Worm (Caenorhabditis elegans) whole organism, late embryonic: Measurements from ENCODE around the gene snx-17.

Experiments
- K02D7.2 ChIP-seq: sonication (generic microtip); optimal IDR thresholded peaks from 2 replicates; lab custom pipeline; 2017; ENCODE audit warnings: mild to moderate bottlenecking, missing genetic modification characterization, missing compliant biosample characterization
- K09A11.1 ChIP-seq: sonication (generic microtip); optimal IDR thresholded peaks from 2 replicates; lab custom pipeline; 2017; ENCODE audit warnings: antibody characterized with exemption, mild to moderate bottlenecking, missing genetic modification characterization, missing compliant biosample characterization; ENCODE audit not compliant: insufficient read depth
- T23F11.4 ChIP-seq: fragments of 200-800 bp; sonication (Bioruptor generic); optimal IDR thresholded peaks from 2 replicates; lab custom pipeline; 2018; ENCODE audit warnings: mild to moderate bottlenecking, missing genetic modification characterization, missing compliant biosample characterization
- Y22D7AL.16 ChIP-seq: sonication (generic microtip); optimal IDR thresholded peaks from 2 replicates; lab custom pipeline; 2016; ENCODE audit warnings: missing genetic modification characterization, missing compliant biosample characterization
- ama-1 ChIP-seq: fragments of 150-350 bp; optimal IDR thresholded peaks from 2 replicates; lab custom pipeline; 2014
- ceh-18 ChIP-seq: sonication (generic microtip); optimal IDR thresholded peaks from 2 replicates; lab custom pipeline; 2016; ENCODE audit warnings: missing genetic modification characterization, missing compliant biosample characterization
- ceh-2 ChIP-seq: sonication (generic microtip); optimal IDR thresholded peaks from 2 replicates; lab custom pipeline; 2016; ENCODE audit warnings: missing genotype, missing genetic modification characterization, missing compliant biosample characterization
- ceh-22 ChIP-seq: sonication (generic microtip); optimal IDR thresholded peaks from 2 replicates; lab custom pipeline; 2017; ENCODE audit warnings: missing biosample characterization, missing genetic modification characterization
- ceh-24 ChIP-seq: sonication (generic microtip); optimal IDR thresholded peaks from 2 replicates; lab custom pipeline; 2016; ENCODE audit warnings: mild to moderate bottlenecking, missing genetic modification characterization, missing compliant biosample characterization
- ceh-31 ChIP-seq: sonication (generic microtip); optimal IDR thresholded peaks from 2 replicates; lab custom pipeline; 2016; ENCODE audit warnings: missing genetic modification characterization, missing compliant biosample characterization
- ceh-34 ChIP-seq: sonication (generic microtip); optimal IDR thresholded peaks from 2 replicates; lab custom pipeline; 2016; ENCODE audit warnings: mild to moderate bottlenecking, missing genetic modification characterization, missing compliant biosample characterization
- ceh-45 ChIP-seq: fragments of 200-800 bp; sonication (Bioruptor generic); IDR thresholded peaks from 2 replicates; pipeline ENCODE4 v1.3.6; 2022; ENCODE audit warnings: missing genetic modification reagents, missing genetic modification characterization, missing compliant biosample characterization
- ceh-6 ChIP-seq: fragments of 200-800 bp; sonication (Bioruptor generic); optimal IDR thresholded peaks from 2 replicates; lab custom pipeline; 2018; ENCODE audit warnings: mild to moderate bottlenecking, missing genetic modification characterization, missing compliant biosample characterization
- ceh-9 ChIP-seq: sonication (generic microtip); optimal IDR thresholded peaks from 2 replicates; lab custom pipeline; 2016; ENCODE audit warnings: mild to moderate bottlenecking, missing genetic modification characterization, inconsistent platforms, missing compliant biosample characterization
- dmd-4 ChIP-seq: sonication (generic microtip); optimal IDR thresholded peaks from 2 replicates; lab custom pipeline; 2016; ENCODE audit warnings: borderline replicate concordance, missing genetic modification characterization, missing compliant biosample characterization
- dve-1 ChIP-seq: sonication (generic microtip); optimal IDR thresholded peaks from 2 replicates; lab custom pipeline; 2017; ENCODE audit warnings: antibody characterized with exemption, mild to moderate bottlenecking, missing genetic modification characterization, missing compliant biosample characterization
- ets-4 ChIP-seq: sonication (generic microtip); optimal IDR thresholded peaks from 2 replicates; lab custom pipeline; 2016; ENCODE audit warnings: missing genetic modification characterization, missing compliant biosample characterization
- eyg-1 ChIP-seq: sonication (generic microtip); optimal IDR thresholded peaks from 2 replicates; lab custom pipeline; 2016; ENCODE audit warnings: missing genotype, missing genetic modification characterization, missing compliant biosample characterization
- fax-1 ChIP-seq: sonication (generic microtip); optimal IDR thresholded peaks from 2 replicates; lab custom pipeline; 2016; ENCODE audit warnings: missing genotype, missing genetic modification characterization, missing compliant biosample characterization
- fkh-6 ChIP-seq: sonication (generic microtip); optimal IDR thresholded peaks from 2 replicates; lab custom pipeline; 2016; ENCODE audit warnings: missing genetic modification characterization, missing compliant biosample characterization
- hlh-30 ChIP-seq: sonication (generic microtip); optimal IDR thresholded peaks from 2 replicates; lab custom pipeline; 2017; ENCODE audit warnings: antibody characterized with exemption, missing genetic modification characterization, missing compliant biosample characterization; ENCODE audit not compliant: insufficient read depth
- hlh-6 ChIP-seq: sonication (generic microtip); optimal IDR thresholded peaks from 2 replicates; lab custom pipeline; 2016; ENCODE audit warnings: missing genotype, missing genetic modification characterization, missing compliant biosample characterization
- hlh-8 ChIP-seq: sonication (generic microtip); optimal IDR thresholded peaks from 2 replicates; lab custom pipeline; 2016; ENCODE audit warnings: missing genotype, missing genetic modification characterization, missing compliant biosample characterization
- lim-6 ChIP-seq: sonication (generic microtip); optimal IDR thresholded peaks from 2 replicates; lab custom pipeline; 2016; ENCODE audit warnings: missing genetic modification characterization, missing compliant biosample characterization
- lin-11 ChIP-seq: fragments of 200-800 bp; sonication (Bioruptor generic); optimal IDR thresholded peaks from 2 replicates; lab custom pipeline; 2018; ENCODE audit warnings: mild to moderate bottlenecking, missing genetic modification characterization, missing compliant biosample characterization
- madf-2 ChIP-seq: sonication (generic microtip); optimal IDR thresholded peaks from 2 replicates; lab custom pipeline; 2017; ENCODE audit warnings: missing genetic modification characterization, missing compliant biosample characterization
- nfya-1 ChIP-seq: sonication (generic microtip); optimal IDR thresholded peaks from 2 replicates; lab custom pipeline; 2017; ENCODE audit warnings: missing genetic modification characterization, mild to moderate bottlenecking, missing compliant biosample characterization, antibody characterized with exemption, moderate library complexity
- nhr-232 ChIP-seq: sonication (generic microtip); optimal IDR thresholded peaks from 2 replicates; lab custom pipeline; 2016; ENCODE audit warnings: missing genetic modification characterization, missing compliant biosample characterization
- pag-3 ChIP-seq: sonication (generic microtip); optimal IDR thresholded peaks from 2 replicates; lab custom pipeline; 2016; ENCODE audit warnings: missing compliant biosample characterization, missing genetic modification characterization, borderline replicate concordance
- pat-9 ChIP-seq: fragments of 200-800 bp; sonication (Bioruptor generic); optimal IDR thresholded peaks from 2 replicates; lab custom pipeline; 2018; ENCODE audit warnings: mild to moderate bottlenecking, missing genetic modification characterization, moderate library complexity, missing compliant biosample characterization
- pax-1 ChIP-seq: fragments of 150-350 bp; optimal IDR thresholded peaks from 2 replicates; lab custom pipeline; 2014; ENCODE audit warnings: missing biosample characterization, missing genetic modification characterization
- pha-4 ChIP-seq: fragments of 150-350 bp; optimal IDR thresholded peaks from 2 replicates; lab custom pipeline; 2018; ENCODE audit warnings: missing biosample characterization, missing genetic modification reagents, missing genetic modification characterization
- pqm-1 ChIP-seq: sonication (generic microtip); optimal IDR thresholded peaks from 2 replicates; lab custom pipeline; 2016; ENCODE audit warnings: missing genetic modification characterization, missing compliant biosample characterization
- pros-1 ChIP-seq: fragments of 150-350 bp; optimal IDR thresholded peaks from 2 replicates; lab custom pipeline; 2014; ENCODE audit warnings: missing biosample characterization, missing genetic modification reagents, missing genetic modification characterization
- ref-2 ChIP-seq: sonication (generic microtip); optimal IDR thresholded peaks from 2 replicates; lab custom pipeline; 2016; ENCODE audit warnings: missing genetic modification characterization, missing compliant biosample characterization
- rnt-1 ChIP-seq: sonication (generic microtip); optimal IDR thresholded peaks from 2 replicates; lab custom pipeline; 2016; ENCODE audit warnings: missing genetic modification characterization, missing compliant biosample characterization
- sdc-2 ChIP-seq: sonication (generic microtip); optimal IDR thresholded peaks from 2 replicates; lab custom pipeline; 2016; ENCODE audit warnings: missing genotype, missing genetic modification characterization, missing compliant biosample characterization
- sox-2 ChIP-seq: fragments of 200-800 bp; sonication (Bioruptor generic); IDR thresholded peaks from 2 replicates; pipeline ENCODE4 v1.3.6; 2022; ENCODE audit warnings: missing genetic modification reagents, missing genetic modification characterization, missing compliant biosample characterization
- syd-9 ChIP-seq: sonication (generic microtip); optimal IDR thresholded peaks from 2 replicates; lab custom pipeline; 2016; ENCODE audit warnings: mild to moderate bottlenecking, missing genetic modification characterization, moderate library complexity, missing compliant biosample characterization
- tbx-7 ChIP-seq: sonication (generic microtip); optimal IDR thresholded peaks from 2 replicates; lab custom pipeline; 2016; ENCODE audit warnings: missing genotype, missing genetic modification characterization, missing compliant biosample characterization
- ttx-3 ChIP-seq: sonication (generic microtip); optimal IDR thresholded peaks from 2 replicates; lab custom pipeline; 2016; ENCODE audit warnings: missing genetic modification reagents, missing genetic modification characterization, missing compliant biosample characterization
- unc-3 ChIP-seq, 2 experiments: fragments of 200-800 bp in 1 of 2; sonication (Bioruptor generic) in 1 of 2; sonication (generic microtip) in 1 of 2; conservative IDR thresholded peaks in 1 of 2; optimal IDR thresholded peaks in 1 of 2; 2 replicates each; pipeline versions ENCODE4 v1.3.6 to Lab custom; 2016 to 2022; ENCODE audit warnings: missing compliant biosample characterization in 2 of 2, missing genetic modification characterization in 2 of 2, missing genetic modification reagents in 1 of 2
- unc-55 ChIP-seq: sonication (generic microtip); optimal IDR thresholded peaks from 2 replicates; lab custom pipeline; 2017; ENCODE audit warnings: missing biosample characterization, missing genetic modification reagents, missing genetic modification characterization
- ztf-16 ChIP-seq: sonication (generic microtip); optimal IDR thresholded peaks from 2 replicates; lab custom pipeline; 2017; ENCODE audit warnings: missing genetic modification characterization, missing compliant biosample characterization

Gene snx-17

ce11 chrX:13090665-13091064, 31.4 kb downstream of the snx-17 start, which contains the start of gene R03G8.3:
Gene R03G8.3, plus strand, starts transcription at chrX:13090965.
- TF ChIP-seq ama-1 (lab: Kevin White, UChicago) (no peak), fkh-6 (tag; lab: Kevin White, UChicago) (no peak), nhr-232 (tag; lab: Kevin White, UChicago) (no peak), dve-1 (no peak), ref-2 (no peak), T23F11.4 (no peak), dmd-4 (no peak), unc-55 (no peak), pag-3 (tag; lab: Kevin White, UChicago) (no peak), K09A11.1 (tag; lab: Kevin White, UChicago) (no peak), tbx-7 (tag; lab: Kevin White, UChicago) (no peak), madf-2 (no peak)

DNA sequence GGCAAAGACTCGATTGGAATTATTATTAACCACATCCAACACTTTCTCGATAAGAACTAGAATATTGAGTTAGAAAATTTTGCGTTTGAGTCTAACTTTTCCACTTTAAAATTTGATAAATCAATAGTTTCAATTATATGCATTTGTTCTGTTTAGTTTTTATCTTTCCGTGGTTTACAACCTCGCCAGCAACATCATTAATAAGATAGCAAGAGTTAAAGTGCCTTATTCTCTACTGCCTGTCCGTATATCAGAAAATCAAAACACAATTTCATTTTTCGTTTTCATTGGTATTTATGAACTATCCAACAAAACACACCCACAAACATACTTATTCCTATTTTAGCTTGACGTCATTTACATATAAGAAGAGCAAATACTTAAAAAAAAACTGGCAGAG, 33.6 kb downstream of the snx-17 start:
- TF ChIP-seq hlh-8, result no peak
- TF ChIP-seq pat-9 (tag; lab: Kevin White, UChicago), result no peak
- no peak for TF ChIP-seq eyg-1 (tag; lab: Kevin White, UChicago)
- no peak for TF ChIP-seq nfya-1
- no peak for TF ChIP-seq pha-4 (tag; lab: Kevin White, UChicago)
- no peak for TF ChIP-seq ref-2
- TF ChIP-seq rnt-1 (tag; lab: Kevin White, UChicago), result no peak
- TF ChIP-seq lin-11, result no peak
- no peak for TF ChIP-seq ztf-16 (tag; lab: Kevin White, UChicago)
- no peak for TF ChIP-seq lim-6 (tag; lab: Kevin White, UChicago)
- no peak for TF ChIP-seq ceh-24 (tag; lab: Kevin White, UChicago)
- no peak for TF ChIP-seq ttx-3
- no peak for TF ChIP-seq Y22D7AL.16 (tag; lab: Kevin White, UChicago)
- no peak for TF ChIP-seq sdc-2
- TF ChIP-seq ceh-9 (tag; lab: Kevin White, UChicago), result no peak
- no peak for TF ChIP-seq pqm-1 (tag; lab: Kevin White, UChicago)
- no peak for TF ChIP-seq pros-1
- no peak for TF ChIP-seq ama-1 (lab: Kevin White, UChicago)
- TF ChIP-seq ceh-18 (tag; lab: Kevin White, UChicago), result no peak

ce11 chrX:13084273-13084672, 37.8 kb downstream of the snx-17 start, which contains the start of gene R03G8.1:
Gene R03G8.1, plus strand, starts transcription at chrX:13084573.
- TF ChIP-seq sox-2 (GFP tag; lab: Robert Waterston, UW) (no peak), lin-11 (no peak), ceh-6 (no peak), ceh-24 (tag; lab: Kevin White, UChicago) (no peak), syd-9 (tag; lab: Kevin White, UChicago) (no peak), pax-1 (tag; lab: Kevin White, UChicago) (no peak), nhr-232 (tag; lab: Kevin White, UChicago) (no peak), ets-4 (tag; lab: Kevin White, UChicago) (no peak), ceh-31 (no peak), hlh-30 (tag; lab: Kevin White, UChicago) (no peak), fax-1 (no peak), K09A11.1 (tag; lab: Kevin White, UChicago) (no peak), tbx-7 (tag; lab: Kevin White, UChicago) (no peak)
- TF ChIP-seq, all 69 proteins: peak for 0

- TF ChIP-seq pag-3 (tag; lab: Kevin White, UChicago), result no peak
- TF ChIP-seq ceh-22, result no peak
- no peak for TF ChIP-seq lim-6 (tag; lab: Kevin White, UChicago)
- TF ChIP-seq ceh-9 (tag; lab: Kevin White, UChicago), result no peak
- no peak for TF ChIP-seq nfya-1
- TF ChIP-seq Y22D7AL.16 (tag; lab: Kevin White, UChicago), result no peak
- no peak for TF ChIP-seq eyg-1 (tag; lab: Kevin White, UChicago)
- no peak for TF ChIP-seq hlh-6 (tag; lab: Kevin White, UChicago)
- no peak for TF ChIP-seq madf-2
- no peak for TF ChIP-seq unc-3 (GFP tag; conservative IDR thresholded peaks at IDR 0.05; lab: Robert Waterston, UW)
- TF ChIP-seq unc-3 (tag; optimal IDR thresholded peaks at IDR 0.05; lab: Kevin White, UChicago), result no peak
- TF ChIP-seq ceh-2 (tag; lab: Kevin White, UChicago), result no peak
- TF ChIP-seq K02D7.2 (tag; lab: Kevin White, UChicago), result no peak
- no peak for TF ChIP-seq pha-4 (tag; lab: Kevin White, UChicago)
- TF ChIP-seq ceh-34 (tag; lab: Kevin White, UChicago), result no peak
- no peak for TF ChIP-seq sox-2 (GFP tag; lab: Robert Waterston, UW)
- no peak for TF ChIP-seq ceh-45
- TF ChIP-seq syd-9 (tag; lab: Kevin White, UChicago), result no peak
- TF ChIP-seq ama-1 (lab: Kevin White, UChicago), result no peak
- TF ChIP-seq lin-11, result no peak
- TF ChIP-seq, all 69 proteins: peak for 0
Measured at ce11 chrX:13082326-13082725, 39.8 kb downstream of the snx-17 start, which contains the start of gene str-10. Gene str-10, plus strand, starts transcription at chrX:13082626.
